Worm (Caenorhabditis elegans) whole organism, L4 larva: Measurements from ENCODE around the gene hmg-5.

Source experiments
- ctbp-1 ChIP-seq: fragments of 200-800 bp; sonication (Bioruptor generic); IDR thresholded peaks from 2 replicates; pipeline ENCODE4 v1.3.6; 2022; ENCODE audit warnings: missing genetic modification reagents, missing genetic modification characterization, missing compliant biosample characterization
- daf-19 ChIP-seq: fragments of 200-800 bp; sonication (Bioruptor generic); conservative IDR thresholded peaks from 2 replicates; pipeline ENCODE4 v1.3.6; 2022; ENCODE audit warnings: missing genetic modification characterization, missing compliant biosample characterization
- fkh-10 ChIP-seq: fragments of 150-350 bp; optimal IDR thresholded peaks from 2 replicates; lab custom pipeline; 2014; ENCODE audit warnings: missing biosample characterization, missing genetic modification reagents, missing genetic modification characterization
- fos-1 ChIP-seq: fragments of 150-350 bp; optimal IDR thresholded peaks from 2 replicates; lab custom pipeline; 2014; ENCODE audit warnings: missing biosample characterization, missing genetic modification characterization
- hmg-1.1 ChIP-seq: fragments of 200-800 bp; sonication (Bioruptor generic); IDR thresholded peaks from 2 replicates; pipeline ENCODE4 v1.3.6; 2022; ENCODE audit warnings: missing genetic modification reagents, missing genetic modification characterization, missing compliant biosample characterization
- lir-3 ChIP-seq: sonication (generic microtip); optimal IDR thresholded peaks from 2 replicates; lab custom pipeline; 2016; ENCODE audit warnings: mild to moderate bottlenecking, missing genetic modification characterization, missing compliant biosample characterization
- nhr-102 ChIP-seq: sonication (generic microtip); optimal IDR thresholded peaks from 2 replicates; lab custom pipeline; 2016; ENCODE audit warnings: mild to moderate bottlenecking, missing genetic modification characterization, moderate library complexity, missing compliant biosample characterization
- snpc-4 ChIP-seq: fragments of 150-350 bp; optimal IDR thresholded peaks from 2 replicates; lab custom pipeline; 2014; ENCODE audit warnings: missing biosample characterization, missing genetic modification characterization
- ztf-11 ChIP-seq: fragments of 150-350 bp; optimal IDR thresholded peaks from 2 replicates; lab custom pipeline; 2014; ENCODE audit warnings: missing biosample characterization, missing genetic modification characterization

DNA sequence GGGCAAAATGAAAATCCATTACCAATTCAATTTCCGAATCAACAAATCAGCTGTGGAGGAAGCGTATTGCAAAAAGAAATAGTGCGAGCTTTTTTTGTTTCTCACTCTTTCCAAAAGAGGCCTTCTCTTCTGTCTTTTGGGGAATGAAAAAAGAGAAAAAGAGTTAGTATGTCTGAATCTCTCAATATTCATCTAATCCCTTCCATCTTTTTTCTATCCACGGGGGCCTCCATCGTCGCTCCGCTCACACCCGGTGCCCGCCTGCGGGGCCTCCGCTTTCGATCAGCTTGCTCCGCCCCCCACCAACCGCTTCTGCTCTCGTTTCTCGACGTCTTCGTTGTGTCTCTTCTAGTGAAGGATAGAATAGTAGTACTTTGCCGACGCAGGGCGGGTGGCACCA lies 26.8 kb downstream of the hmg-5 start:
- peak; percentile 47; the same call in 1 of the 2 replicates for TF ChIP-seq ctbp-1 (GFP tag; lab: Robert Waterston, UW)
- no peak for TF ChIP-seq ztf-11 (tag; lab: Kevin White, UChicago)
- TF ChIP-seq fos-1 (tag; lab: Kevin White, UChicago): no peak
- no peak for TF ChIP-seq snpc-4 (tag; lab: Kevin White, UChicago)
- TF ChIP-seq fkh-10 (GFP tag; lab: Kevin White, UChicago): peak; percentile 25
- TF ChIP-seq daf-19: no peak
- peak; percentile 69 for TF ChIP-seq hmg-1.1 (GFP tag; lab: Robert Waterston, UW)
- TF ChIP-seq nhr-102 (tag; lab: Kevin White, UChicago): no peak
- TF ChIP-seq lir-3 (tag; lab: Kevin White, UChicago): no peak
